Fruit fly (Drosophila melanogaster) whole organism, embryonic: ENCODE measurements around the gene Rabex-5.

ENCODE experiments used
- ATbp ChIP-seq: fragments of 200-800 bp; sonication (Bioruptor generic); optimal IDR thresholded peaks from 2 replicates; lab custom pipeline; 2017; ENCODE audit warnings: missing biosample characterization, mild to moderate bottlenecking, missing genetic modification characterization, missing genetic modification reagents
- Asciz ChIP-seq: fragments of 200-800 bp; sonication (Bioruptor generic); optimal IDR thresholded peaks from 2 replicates; lab custom pipeline; 2017; ENCODE audit warnings: missing biosample characterization, mild to moderate bottlenecking, missing genetic modification characterization, missing genetic modification reagents
- B-H2 ChIP-seq: fragments of 200-800 bp; sonication (Bioruptor generic); optimal IDR thresholded peaks from 2 replicates; lab custom pipeline; 2018; ENCODE audit warnings: missing biosample characterization, mild to moderate bottlenecking, missing genetic modification characterization
- Bgb ChIP-seq: fragments of 200-800 bp; sonication (Bioruptor generic); IDR thresholded peaks from 2 replicates; pipeline ENCODE4 v1.3.6; 2022; ENCODE audit warnings: missing biosample characterization, missing genetic modification characterization; ENCODE audit not compliant: partially characterized antibody
- CG11456 ChIP-seq: fragments of 200-800 bp; sonication (Bioruptor generic); IDR thresholded peaks from 3 replicates; pipeline ENCODE4 v1.3.6; 2022; ENCODE audit warnings: missing biosample characterization, missing genetic modification characterization
- CG12391 ChIP-seq: fragments of 200-800 bp; sonication (Bioruptor generic); optimal IDR thresholded peaks from 3 replicates; lab custom pipeline; 2018; ENCODE audit warnings: missing biosample characterization, mild to moderate bottlenecking, missing genetic modification characterization, moderate library complexity
- CG14667 ChIP-seq: fragments of 200-800 bp; sonication (Bioruptor generic); IDR thresholded peaks from 2 replicates; pipeline ENCODE4 v1.3.6; 2022; ENCODE audit warnings: missing biosample characterization, missing genetic modification characterization
- CG14710 ChIP-seq: fragments of 200-800 bp; sonication (Bioruptor generic); optimal IDR thresholded peaks from 3 replicates; lab custom pipeline; 2019; ENCODE audit warnings: missing biosample characterization, mild to moderate bottlenecking, missing genetic modification characterization, moderate library complexity
- CG16815 ChIP-seq: fragments of 200-800 bp; sonication (Bioruptor generic); optimal IDR thresholded peaks from 3 replicates; lab custom pipeline; 2017; ENCODE audit warnings: missing biosample characterization, mild to moderate bottlenecking, missing genetic modification characterization
- CG17385 ChIP-seq: fragments of 200-800 bp; sonication (Bioruptor generic); optimal IDR thresholded peaks from 3 replicates; lab custom pipeline; 2018; ENCODE audit warnings: missing biosample characterization, mild to moderate bottlenecking, missing genetic modification characterization
- CG17829 ChIP-seq: fragments of 200-800 bp; optimal IDR thresholded peaks from 2 replicates; lab custom pipeline; 2019; ENCODE audit warnings: missing biosample characterization, mild to moderate bottlenecking, missing genetic modification characterization, moderate library complexity
- CG30020 ChIP-seq: fragments of 200-800 bp; optimal IDR thresholded peaks from 2 replicates; lab custom pipeline; 2019; ENCODE audit warnings: missing biosample characterization, mild to moderate bottlenecking, missing genetic modification characterization, moderate library complexity
- CG6854 ChIP-seq: fragments of 200-800 bp; sonication (Bioruptor generic); optimal IDR thresholded peaks from 3 replicates; lab custom pipeline; 2017; ENCODE audit warnings: missing biosample characterization, mild to moderate bottlenecking, missing genetic modification characterization
- CG8388 ChIP-seq: fragments of 200-800 bp; sonication (Bioruptor generic); optimal IDR thresholded peaks from 2 replicates; lab custom pipeline; 2019; ENCODE audit warnings: missing biosample characterization, mild to moderate bottlenecking, missing genetic modification characterization, moderate library complexity
- CG8924 ChIP-seq: fragments of 200-800 bp; optimal IDR thresholded peaks from 3 replicates; lab custom pipeline; 2019; ENCODE audit warnings: missing biosample characterization, mild to moderate bottlenecking, missing genetic modification characterization, moderate library complexity
- CG9727 ChIP-seq: fragments of 200-800 bp; sonication (Bioruptor generic); optimal IDR thresholded peaks from 3 replicates; lab custom pipeline; 2017; ENCODE audit warnings: missing biosample characterization, mild to moderate bottlenecking, missing genetic modification characterization
- CG9932 ChIP-seq: fragments of 200-800 bp; sonication (Bioruptor generic); IDR thresholded peaks from 2 replicates; pipeline ENCODE4 v1.3.6; 2022; ENCODE audit warnings: missing biosample characterization, missing genetic modification characterization
- CkIIα-i1 ChIP-seq: fragments of 200-800 bp; sonication (Bioruptor generic); IDR thresholded peaks from 2 replicates; pipeline ENCODE4 v1.3.6; 2022; ENCODE audit warnings: missing biosample characterization, missing genetic modification characterization
- Dbx ChIP-seq: fragments of 200-800 bp; sonication (Bioruptor generic); IDR thresholded peaks from 3 replicates; pipeline ENCODE4 v1.3.6; 2022; ENCODE audit warnings: missing biosample characterization, missing genetic modification characterization
- Dek ChIP-seq: fragments of 200-800 bp; sonication (Bioruptor generic); optimal IDR thresholded peaks from 3 replicates; lab custom pipeline; 2019; ENCODE audit warnings: missing biosample characterization, mild to moderate bottlenecking, missing genetic modification characterization, moderate library complexity
- Gug ChIP-seq: fragments of 200-800 bp; sonication (Bioruptor generic); IDR thresholded peaks from 4 replicates; pipeline ENCODE4 v1.3.6; 2022; ENCODE audit warnings: missing biosample characterization, missing genetic modification characterization
- HLHmδ ChIP-seq: fragments of 200-800 bp; sonication (Bioruptor generic); optimal IDR thresholded peaks from 2 replicates; lab custom pipeline; 2018; ENCODE audit warnings: missing biosample characterization, mild to moderate bottlenecking, missing genetic modification characterization, moderate library complexity
- HmgZ ChIP-seq: fragments of 200-800 bp; sonication (Bioruptor generic); optimal IDR thresholded peaks from 2 replicates; lab custom pipeline; 2018; ENCODE audit warnings: missing biosample characterization, mild to moderate bottlenecking, missing genetic modification characterization
- Hsf ChIP-seq: fragments of 200-800 bp; sonication (Bioruptor generic); optimal IDR thresholded peaks from 3 replicates; lab custom pipeline; 2016; ENCODE audit warnings: missing biosample characterization, missing genetic modification characterization
- Jarid2 ChIP-seq: fragments of 200-800 bp; sonication (Bioruptor generic); optimal IDR thresholded peaks from 3 replicates; lab custom pipeline; 2017; ENCODE audit warnings: mild to moderate bottlenecking, missing biosample characterization, missing genetic modification reagents, missing genetic modification characterization
- MESR4 ChIP-seq: fragments of 200-800 bp; sonication (Bioruptor generic); optimal IDR thresholded peaks from 2 replicates; lab custom pipeline; 2018; ENCODE audit warnings: missing biosample characterization, mild to moderate bottlenecking, missing genetic modification characterization, moderate library complexity
- NC2β ChIP-seq: fragments of 200-800 bp; sonication (Bioruptor generic); optimal IDR thresholded peaks from 2 replicates; lab custom pipeline; 2016; ENCODE audit warnings: missing biosample characterization, missing genetic modification characterization
- NfI ChIP-seq: fragments of 200-800 bp; sonication (Bioruptor generic); optimal IDR thresholded peaks from 3 replicates; lab custom pipeline; 2018; ENCODE audit warnings: missing biosample characterization, mild to moderate bottlenecking, missing genetic modification characterization, moderate library complexity
- Ptx1 ChIP-seq: fragments of 200-800 bp; sonication (Bioruptor generic); IDR thresholded peaks from 2 replicates; pipeline ENCODE4 v1.3.6; 2022; ENCODE audit warnings: missing biosample characterization, missing genetic modification characterization
- Rx ChIP-seq: fragments of 200-800 bp; sonication (Bioruptor generic); IDR thresholded peaks from 2 replicates; pipeline ENCODE4 v1.3.6; 2022; ENCODE audit warnings: missing biosample characterization, missing genetic modification characterization
- Sry-β ChIP-seq: fragments of 200-800 bp; sonication (Bioruptor generic); optimal IDR thresholded peaks from 2 replicates; lab custom pipeline; 2018; ENCODE audit warnings: missing biosample characterization, mild to moderate bottlenecking, missing genetic modification characterization, moderate library complexity
- Vsx1 ChIP-seq: fragments of 200-800 bp; sonication (Bioruptor generic); optimal IDR thresholded peaks from 2 replicates; lab custom pipeline; 2017; ENCODE audit warnings: missing biosample characterization, mild to moderate bottlenecking, missing genetic modification characterization, missing genetic modification reagents
- ac ChIP-seq: fragments of 200-800 bp; sonication (Bioruptor generic); optimal IDR thresholded peaks from 3 replicates; lab custom pipeline; 2017; ENCODE audit warnings: missing biosample characterization, mild to moderate bottlenecking, missing genetic modification characterization
- amos ChIP-seq: fragments of 200-800 bp; sonication (Bioruptor generic); IDR thresholded peaks from 2 replicates; pipeline ENCODE4 v1.3.6; 2022; ENCODE audit warnings: missing biosample characterization, missing genetic modification characterization; ENCODE audit not compliant: partially characterized antibody
- ase ChIP-seq: fragments of 200-800 bp; sonication (Bioruptor generic); IDR thresholded peaks from 3 replicates; pipeline ENCODE4 v1.3.6; 2022; ENCODE audit warnings: missing biosample characterization, missing genetic modification characterization
- ato ChIP-seq: fragments of 200-800 bp; sonication (Bioruptor generic); IDR thresholded peaks from 2 replicates; pipeline ENCODE4 v1.3.6; 2022; ENCODE audit warnings: missing biosample characterization, missing genetic modification characterization; ENCODE audit not compliant: partially characterized antibody
- cato ChIP-seq: fragments of 200-800 bp; sonication (Bioruptor generic); optimal IDR thresholded peaks from 2 replicates; lab custom pipeline; 2016; ENCODE audit warnings: missing biosample characterization, missing genetic modification characterization, borderline replicate concordance
- disco-r ChIP-seq: fragments of 200-800 bp; sonication (Bioruptor generic); optimal IDR thresholded peaks from 2 replicates; lab custom pipeline; 2016; ENCODE audit warnings: missing biosample characterization, missing genetic modification characterization
- gsb ChIP-seq: fragments of 200-800 bp; sonication (Bioruptor generic); IDR thresholded peaks from 2 replicates; pipeline ENCODE4 v1.3.6; 2022; ENCODE audit warnings: missing biosample characterization, missing genetic modification characterization
- her ChIP-seq: fragments of 200-800 bp; sonication (Bioruptor generic); optimal IDR thresholded peaks from 2 replicates; lab custom pipeline; 2016; ENCODE audit warnings: missing biosample characterization, missing genetic modification characterization
- ind ChIP-seq: fragments of 200-800 bp; sonication (Bioruptor generic); optimal IDR thresholded peaks from 3 replicates; lab custom pipeline; 2016; ENCODE audit warnings: missing biosample characterization, missing genetic modification characterization
- kay ChIP-seq: fragments of 200-800 bp; sonication (Bioruptor generic); optimal IDR thresholded peaks from 2 replicates; lab custom pipeline; 2016; ENCODE audit warnings: missing biosample characterization, missing genetic modification characterization
- ken ChIP-seq: fragments of 200-800 bp; sonication (Bioruptor generic); IDR thresholded peaks from 3 replicates; pipeline ENCODE4 v1.3.6; 2022; ENCODE audit warnings: missing biosample characterization, missing genetic modification characterization
- sna ChIP-seq: fragments of 200-800 bp; sonication (Bioruptor generic); IDR thresholded peaks from 2 replicates; pipeline ENCODE4 v1.3.6; 2022; ENCODE audit warnings: missing biosample characterization, missing genetic modification characterization; ENCODE audit not compliant: partially characterized antibody
- tio ChIP-seq: fragments of 200-800 bp; sonication (Bioruptor generic); optimal IDR thresholded peaks from 2 replicates; lab custom pipeline; 2017; ENCODE audit warnings: missing biosample characterization, missing genetic modification characterization, inconsistent platforms
- trem ChIP-seq: fragments of 200-800 bp; optimal IDR thresholded peaks from 3 replicates; lab custom pipeline; 2019; ENCODE audit warnings: missing biosample characterization, mild to moderate bottlenecking, missing genetic modification characterization, moderate library complexity
- twi ChIP-seq: fragments of 200-800 bp; optimal IDR thresholded peaks from 2 replicates; lab custom pipeline; 2019; ENCODE audit warnings: missing biosample characterization, mild to moderate bottlenecking, missing genetic modification characterization, moderate library complexity
- unc-4 ChIP-seq: fragments of 200-800 bp; sonication (Bioruptor generic); IDR thresholded peaks from 2 replicates; pipeline ENCODE4 v1.3.6; 2022; ENCODE audit warnings: missing biosample characterization, missing genetic modification characterization; ENCODE audit not compliant: partially characterized antibody
- vvl ChIP-seq: fragments of 200-800 bp; sonication (Bioruptor generic); IDR thresholded peaks from 2 replicates; pipeline ENCODE4 v1.3.6; 2022; ENCODE audit warnings: missing biosample characterization, missing genetic modification characterization

Gene Rabex-5

DNA sequence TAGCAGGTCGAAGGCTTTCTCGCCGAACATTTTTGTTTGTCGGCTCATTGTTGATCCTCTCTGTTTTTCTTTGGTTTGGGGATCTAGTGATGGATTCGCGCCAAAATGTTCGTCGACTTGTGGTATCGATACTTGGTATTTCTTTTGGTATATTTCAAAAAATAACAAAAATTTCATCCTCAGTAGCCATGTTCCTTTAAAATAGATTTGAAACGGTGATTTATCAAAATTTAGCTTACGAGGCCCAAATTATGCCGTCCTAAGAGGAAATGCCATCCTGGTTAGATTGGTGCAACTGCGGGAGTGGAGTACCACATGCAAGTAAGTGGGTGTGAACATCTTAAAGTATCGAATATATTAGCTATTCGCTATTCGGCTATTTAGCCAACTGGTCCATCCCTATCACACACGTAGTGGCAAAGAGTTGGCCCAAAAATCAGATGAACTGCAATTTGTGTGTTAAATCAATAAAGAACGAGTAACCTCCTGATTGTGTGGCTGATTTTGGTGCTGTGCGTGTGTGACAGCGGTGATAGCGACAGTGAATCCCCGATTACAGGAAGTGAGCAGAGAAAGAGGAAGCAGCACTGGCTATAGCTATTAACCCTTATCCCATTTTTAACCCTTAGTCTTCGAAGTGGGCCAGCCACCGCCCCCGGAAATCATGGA lies 48.0 kb upstream of the Rabex-5 start, which contains the start of the genes Psf1 and Sac1 (continued):
- TF ChIP-seq Gug (GFP tag; lab: Robert Waterston, UW) (peak; percentile 29; the same call in 1 of the 4 replicates), ATbp (GFP tag; lab: Kevin White, UChicago) (no peak), amos (peak; percentile 83), Jarid2 (no peak), disco-r (GFP tag; lab: Kevin White, UChicago) (no peak), Asciz (GFP tag; lab: Kevin White, UChicago) (no peak), CG11456 (GFP tag; lab: Robert Waterston, UW) (peak; percentile 34; the same call in 1 of the 3 replicates), CkIIα-i1 (GFP tag; lab: Robert Waterston, UW) (no peak), CG9932 (GFP tag; lab: Robert Waterston, UW) (peak; percentile 68; the same call in 1 of the 2 replicates), CG12391 (tag; lab: Kevin White, UChicago) (peak; percentile 64), twi (tag; lab: Kevin White, UChicago) (no peak), ken (GFP tag; lab: Robert Waterston, UW) (no peak; the same call in 2 of the 3 replicates), ato (GFP tag; lab: Robert Waterston, UW) (peak; percentile 46; the same call in 1 of the 2 replicates), CG8388 (peak; percentile 4), Bgb (GFP tag; lab: Robert Waterston, UW) (peak; percentile 78), CG8924 (tag; lab: Kevin White, UChicago) (peak; percentile 10), HLHmδ (GFP tag; lab: Kevin White, UChicago) (no peak), cato (peak; percentile 14), kay (no peak), ac (GFP tag; lab: Kevin White, UChicago) (no peak), Vsx1 (GFP tag; lab: Kevin White, UChicago) (no peak), Ptx1 (GFP tag; lab: Robert Waterston, UW) (peak; percentile 61), Rx (GFP tag; lab: Robert Waterston, UW) (no peak), Sry-β (GFP tag; lab: Kevin White, UChicago) (peak; percentile 81), CG14667 (GFP tag; lab: Robert Waterston, UW) (no peak), NC2β (GFP tag; lab: Kevin White, UChicago) (peak; percentile 38), ind (peak; percentile 55), Hsf (peak; percentile 57), unc-4 (peak; percentile 89), HmgZ (tag; lab: Kevin White, UChicago) (peak; percentile 45), CG17829 (tag; lab: Kevin White, UChicago) (peak; percentile 62), B-H2 (GFP tag; lab: Kevin White, UChicago) (no peak), CG14710 (tag; lab: Kevin White, UChicago) (peak; percentile 81), Dbx (no peak), vvl (GFP tag; lab: Robert Waterston, UW) (no peak), CG30020 (tag; lab: Kevin White, UChicago) (peak; percentile 83), tio (no peak), CG9727 (peak; percentile 46), MESR4 (GFP tag; lab: Kevin White, UChicago) (peak; percentile 90), CG16815 (GFP tag; lab: Kevin White, UChicago) (peak; percentile 5), CG6854 (GFP tag; lab: Kevin White, UChicago) (no peak), her (GFP tag; lab: Kevin White, UChicago) (no peak), NfI (GFP tag; lab: Kevin White, UChicago) (peak; percentile 53), sna (GFP tag; lab: Robert Waterston, UW) (peak; percentile 86), gsb (GFP tag; lab: Robert Waterston, UW) (no peak), Dek (tag; lab: Kevin White, UChicago) (peak; percentile 10), ase (GFP tag; lab: Robert Waterston, UW) (no peak), CG17385 (GFP tag; lab: Kevin White, UChicago) (peak; percentile 79), trem (peak; percentile 73)
